Worm (Caenorhabditis elegans): Measurements from ENCODE around the gene C15H11.1.
A peak's percentile ranks its signal among the peaks of the same experiment; 100 is the strongest.

The C15H11.1 gene

ce11 chrV:14366487-14366962, 27.1 kb upstream of the C15H11.1 start:
- no peak for TF ChIP-seq ZK546.5 (tag; optimal IDR thresholded peaks at IDR 0.05)
- TF ChIP-seq lsy-12 (tag; optimal IDR thresholded peaks at IDR 0.05), result peak; percentile 86
- TF ChIP-seq hmg-11 (tag; optimal IDR thresholded peaks at IDR 0.05), result peak; percentile 83
- peak; percentile 88 for TF ChIP-seq tbx-2 (tag; optimal IDR thresholded peaks at IDR 0.05)
- TF ChIP-seq ceh-82 (tag; optimal IDR thresholded peaks at IDR 0.05), result peak; percentile 72
- peak; percentile 15 for TF ChIP-seq jun-1 (tag; optimal IDR thresholded peaks at IDR 0.05)
- TF ChIP-seq skn-1 (tag; optimal IDR thresholded peaks at IDR 0.05), result peak; percentile 63
- peak; percentile 77 for TF ChIP-seq nhr-25 (tag; optimal IDR thresholded peaks at IDR 0.05)
- no peak for TF ChIP-seq ztf-4 (tag; optimal IDR thresholded peaks at IDR 0.05)
- peak; percentile 32 for TF ChIP-seq elt-2 (tag; optimal IDR thresholded peaks at IDR 0.05)
- peak; percentile 72 for TF ChIP-seq ceh-28 (tag; optimal IDR thresholded peaks at IDR 0.05)
- TF ChIP-seq ztf-11 (tag; optimal IDR thresholded peaks at IDR 0.05), result peak; percentile 38
- peak; percentile 39 for TF ChIP-seq pqm-1 (tag; optimal IDR thresholded peaks at IDR 0.05)
- TF ChIP-seq nhr-11 (tag; optimal IDR thresholded peaks at IDR 0.05), result no peak
- peak; percentile 63 for TF ChIP-seq fkh-2 (tag; optimal IDR thresholded peaks at IDR 0.05)
- TF ChIP-seq elt-3 (tag; optimal IDR thresholded peaks at IDR 0.05), result no peak
- TF ChIP-seq zag-1 (tag; optimal IDR thresholded peaks at IDR 0.05), result peak; percentile 65
- no peak for TF ChIP-seq pha-4 (tag; optimal IDR thresholded peaks at IDR 0.05)
- TF ChIP-seq daf-12 (tag; optimal IDR thresholded peaks at IDR 0.05), result peak; percentile 99
- peak; percentile 24 for TF ChIP-seq lin-15B (tag; optimal IDR thresholded peaks at IDR 0.05)
- peak; percentile 22 for TF ChIP-seq elt-1 (tag; optimal IDR thresholded peaks at IDR 0.05)
- TF ChIP-seq nhr-23 (tag; optimal IDR thresholded peaks at IDR 0.05), result peak; percentile 90
- TF ChIP-seq lin-39 (tag; optimal IDR thresholded peaks at IDR 0.05), result peak; percentile 82
- TF ChIP-seq nhr-12 (tag; optimal IDR thresholded peaks at IDR 0.05), result no peak
- peak; percentile 52 for TF ChIP-seq R02D3.7 (tag; optimal IDR thresholded peaks at IDR 0.05)
- no peak for TF ChIP-seq eor-1 (tag; optimal IDR thresholded peaks at IDR 0.05)
- peak; percentile 74 for TF ChIP-seq nhr-43 (tag; optimal IDR thresholded peaks at IDR 0.05; ENCODE audit: poor library complexity, severe bottlenecking)
- peak; percentile 82 for TF ChIP-seq fos-1 (tag; optimal IDR thresholded peaks at IDR 0.05)
- peak; percentile 44 for TF ChIP-seq snpc-4 (tag; optimal IDR thresholded peaks at IDR 0.05)
- peak; percentile 95 for TF ChIP-seq nfya-1 (tag; optimal IDR thresholded peaks at IDR 0.05; ENCODE audit: insufficient read depth)
- TF ChIP-seq unc-62 (GFP tag; optimal IDR thresholded peaks at IDR 0.05), result peak; percentile 85
- TF ChIP-seq fkh-10 (GFP tag; optimal IDR thresholded peaks at IDR 0.05), result no peak
- no peak for TF ChIP-seq aly-2 (tag; optimal IDR thresholded peaks at IDR 0.05)
- TF ChIP-seq ceh-16 (tag; optimal IDR thresholded peaks at IDR 0.05), result no peak
- peak; percentile 70 for TF ChIP-seq mdl-1 (tag; optimal IDR thresholded peaks at IDR 0.05)
- TF ChIP-seq nhr-76 (tag; optimal IDR thresholded peaks at IDR 0.05), result no peak

ce11 chrV:14368272-14369052, 25.1 kb upstream of the C15H11.1 start:
- TF ChIP-seq nhr-12 (tag; optimal IDR thresholded peaks at IDR 0.05) (no peak), skn-1 (tag; optimal IDR thresholded peaks at IDR 0.05) (no peak), fos-1 (tag; optimal IDR thresholded peaks at IDR 0.05) (no peak), fkh-2 (tag; optimal IDR thresholded peaks at IDR 0.05) (no peak), aly-2 (tag; optimal IDR thresholded peaks at IDR 0.05) (no peak), nhr-25 (tag; optimal IDR thresholded peaks at IDR 0.05) (peak; percentile 77), pha-4 (tag; optimal IDR thresholded peaks at IDR 0.05) (peak; percentile 53), ZK546.5 (tag; optimal IDR thresholded peaks at IDR 0.05) (no peak), nhr-23 (tag; optimal IDR thresholded peaks at IDR 0.05) (peak; percentile 89), nhr-67 (tag; optimal IDR thresholded peaks at IDR 0.05) (no peak), unc-62 (GFP tag; optimal IDR thresholded peaks at IDR 0.05) (peak; percentile 57), pqm-1 (tag; optimal IDR thresholded peaks at IDR 0.05) (peak; percentile 96), lsy-12 (tag; optimal IDR thresholded peaks at IDR 0.05) (peak; percentile 24), fkh-10 (GFP tag; optimal IDR thresholded peaks at IDR 0.05) (no peak), mml-1 (tag; optimal IDR thresholded peaks at IDR 0.05) (no peak), nhr-237 (tag; optimal IDR thresholded peaks at IDR 0.05) (no peak), lin-39 (tag; optimal IDR thresholded peaks at IDR 0.05) (no peak), R02D3.7 (tag; optimal IDR thresholded peaks at IDR 0.05) (no peak), nhr-11 (tag; optimal IDR thresholded peaks at IDR 0.05) (no peak), hmg-11 (tag; optimal IDR thresholded peaks at IDR 0.05) (peak; percentile 95), lin-15B (tag; optimal IDR thresholded peaks at IDR 0.05) (no peak), nhr-76 (tag; optimal IDR thresholded peaks at IDR 0.05) (no peak), ceh-16 (tag; optimal IDR thresholded peaks at IDR 0.05) (no peak), mdl-1 (tag; optimal IDR thresholded peaks at IDR 0.05) (no peak), elt-3 (tag; optimal IDR thresholded peaks at IDR 0.05) (no peak), ztf-11 (tag; optimal IDR thresholded peaks at IDR 0.05) (peak; percentile 1), daf-12 (tag; optimal IDR thresholded peaks at IDR 0.05) (peak; percentile 81), nhr-43 (tag; optimal IDR thresholded peaks at IDR 0.05; ENCODE audit: poor library complexity, severe bottlenecking) (peak; percentile 52), nfya-1 (tag; optimal IDR thresholded peaks at IDR 0.05; ENCODE audit: insufficient read depth) (peak; percentile 81), tbx-2 (tag; optimal IDR thresholded peaks at IDR 0.05) (peak; percentile 6), ceh-82 (tag; optimal IDR thresholded peaks at IDR 0.05) (no peak), nhr-77 (tag; optimal IDR thresholded peaks at IDR 0.05) (no peak), sea-2 (GFP tag; optimal IDR thresholded peaks at IDR 0.05) (no peak), zag-1 (tag; optimal IDR thresholded peaks at IDR 0.05) (no peak), elt-1 (tag; optimal IDR thresholded peaks at IDR 0.05) (no peak), eor-1 (tag; optimal IDR thresholded peaks at IDR 0.05) (no peak), ztf-4 (tag; optimal IDR thresholded peaks at IDR 0.05) (peak; percentile 29), jun-1 (tag; optimal IDR thresholded peaks at IDR 0.05) (peak; percentile 11), nhr-28 (tag; optimal IDR thresholded peaks at IDR 0.05) (no peak), unc-39 (tag; optimal IDR thresholded peaks at IDR 0.05) (no peak), ceh-9 (tag; optimal IDR thresholded peaks at IDR 0.05) (no peak), ceh-28 (tag; optimal IDR thresholded peaks at IDR 0.05) (no peak), elt-2 (tag; optimal IDR thresholded peaks at IDR 0.05) (peak; percentile 73)

Data from whole organism, L3 larva.